Worm (Caenorhabditis elegans) whole organism, L1 larva: ENCODE measurements around the gene F09F7.5.

Source experiments
- C04F5.9 ChIP-seq: sonication (generic microtip); optimal IDR thresholded peaks from 2 replicates; lab custom pipeline; 2016; ENCODE audit warnings: missing genetic modification characterization, missing compliant biosample characterization
- F16B12.6 ChIP-seq: fragments of 150-350 bp; optimal IDR thresholded peaks from 2 replicates; lab custom pipeline; 2014; ENCODE audit warnings: missing biosample characterization, missing genetic modification characterization
- aly-2 ChIP-seq: fragments of 150-350 bp; optimal IDR thresholded peaks from 2 replicates; lab custom pipeline; 2014; ENCODE audit warnings: missing biosample characterization, missing genetic modification characterization
- blmp-1 ChIP-seq: fragments of 150-350 bp; optimal IDR thresholded peaks from 2 replicates; lab custom pipeline; 2014; ENCODE audit warnings: missing biosample characterization, missing genetic modification characterization
- ceh-63 ChIP-seq: fragments of 200-800 bp; sonication (Bioruptor generic); optimal IDR thresholded peaks from 2 replicates; lab custom pipeline; 2018; ENCODE audit warnings: mild to moderate bottlenecking, missing genetic modification characterization, missing compliant biosample characterization
- ceh-8 ChIP-seq: fragments of 200-800 bp; sonication (Bioruptor generic); optimal IDR thresholded peaks from 2 replicates; lab custom pipeline; 2018; ENCODE audit warnings: mild to moderate bottlenecking, missing genetic modification characterization, moderate library complexity, missing compliant biosample characterization
- ceh-88 ChIP-seq: fragments of 200-800 bp; sonication (Bioruptor generic); IDR thresholded peaks from 2 replicates; pipeline ENCODE4 v1.3.6; 2022; ENCODE audit warnings: missing genetic modification characterization, missing compliant biosample characterization
- ces-1 ChIP-seq: fragments of 150-350 bp; optimal IDR thresholded peaks from 2 replicates; lab custom pipeline; 2014; ENCODE audit warnings: missing biosample characterization, missing genetic modification reagents, missing genetic modification characterization
- dsc-1 ChIP-seq: sonication (generic microtip); optimal IDR thresholded peaks from 2 replicates; lab custom pipeline; 2016; ENCODE audit warnings: mild to moderate bottlenecking, missing genetic modification characterization, missing compliant biosample characterization
- efl-1 ChIP-seq, 4 experiments: fragments of 150-350 bp; optimal IDR thresholded peaks in 3 of 4; peaks in 1 of 4; 1 replicate in 1 of 4; 2 replicates in 3 of 4; lab custom pipeline; 2014; ENCODE audit warnings: missing biosample characterization in 2 of 4, missing genetic modification characterization in 2 of 4, missing genetic modification reagents in 2 of 4
- efl-3 ChIP-seq: fragments of 200-800 bp; sonication (Bioruptor generic); optimal IDR thresholded peaks from 2 replicates; lab custom pipeline; 2018; ENCODE audit warnings: mild to moderate bottlenecking, missing genetic modification characterization, missing compliant biosample characterization
- egl-13 ChIP-seq: sonication (generic microtip); optimal IDR thresholded peaks from 2 replicates; lab custom pipeline; 2016; ENCODE audit warnings: missing genotype, missing genetic modification reagents, missing genetic modification characterization, missing compliant biosample characterization
- elt-2 ChIP-seq: sonication (generic microtip); optimal IDR thresholded peaks from 2 replicates; lab custom pipeline; 2016; ENCODE audit warnings: missing genetic modification characterization, mild to moderate bottlenecking, inconsistent platforms, missing compliant biosample characterization, missing genetic modification reagents
- elt-3 ChIP-seq, 6 experiments: fragments of 150-350 bp in 1 of 6; sonication (generic microtip); optimal IDR thresholded peaks; 2 replicates each; lab custom pipeline; 2017 to 2018; ENCODE audit warnings: missing biosample characterization in 6 of 6, missing genetic modification characterization in 6 of 6, inconsistent platforms in 1 of 6
- fkh-10 ChIP-seq: sonication (generic microtip); optimal IDR thresholded peaks from 2 replicates; lab custom pipeline; 2017; ENCODE audit warnings: missing biosample characterization, missing genetic modification reagents, missing genetic modification characterization
- fkh-8 ChIP-seq: sonication (generic microtip); optimal IDR thresholded peaks from 2 replicates; lab custom pipeline; 2016; ENCODE audit warnings: mild to moderate bottlenecking, missing genetic modification characterization, missing compliant biosample characterization
- fos-1 ChIP-seq: fragments of 150-350 bp; optimal IDR thresholded peaks from 2 replicates; lab custom pipeline; 2014; ENCODE audit warnings: missing biosample characterization, missing genetic modification characterization
- grh-1 ChIP-seq: fragments of 200-800 bp; sonication (Bioruptor generic); IDR thresholded peaks from 2 replicates; pipeline ENCODE4 v1.3.6; 2022; ENCODE audit warnings: missing genetic modification reagents, missing genetic modification characterization, missing compliant biosample characterization
- hlh-17 ChIP-seq: fragments of 200-800 bp; sonication (Bioruptor generic); optimal IDR thresholded peaks from 2 replicates; lab custom pipeline; 2018; ENCODE audit warnings: missing genetic modification characterization, mild to moderate bottlenecking, missing compliant biosample characterization, moderate library complexity, borderline replicate concordance
- isw-1 ChIP-seq: fragments of 200-800 bp; sonication (Bioruptor generic); IDR thresholded peaks from 2 replicates; pipeline ENCODE4 v1.3.6; 2022; ENCODE audit warnings: missing genetic modification characterization, missing compliant biosample characterization
- lin-14 ChIP-seq: fragments of 200-800 bp; sonication (Bioruptor generic); optimal IDR thresholded peaks from 2 replicates; lab custom pipeline; 2018; ENCODE audit warnings: mild to moderate bottlenecking, missing genetic modification characterization, moderate library complexity, missing compliant biosample characterization
- lin-35 ChIP-seq, 2 experiments: fragments of 150-350 bp; optimal IDR thresholded peaks; 2 replicates each; lab custom pipeline; 2014; ENCODE audit warnings: missing biosample characterization in 2 of 2, missing genetic modification characterization in 2 of 2, missing genetic modification reagents in 2 of 2
- lin-39 ChIP-seq: fragments of 150-350 bp; optimal IDR thresholded peaks from 2 replicates; lab custom pipeline; 2014; ENCODE audit warnings: missing biosample characterization, missing genetic modification reagents, missing genetic modification characterization
- mab-9 ChIP-seq: fragments of 200-800 bp; sonication (Bioruptor generic); IDR thresholded peaks from 2 replicates; pipeline ENCODE4 v1.3.6; 2022; ENCODE audit warnings: missing genetic modification reagents, missing genetic modification characterization, missing compliant biosample characterization
- mdl-1 ChIP-seq, 2 experiments: fragments of 150-350 bp; optimal IDR thresholded peaks; 2 replicates each; lab custom pipeline; 2014 to 2017; ENCODE audit warnings: missing biosample characterization in 2 of 2, missing genetic modification characterization in 2 of 2, inconsistent platforms in 1 of 2
- mep-1 ChIP-seq: fragments of 150-350 bp; optimal IDR thresholded peaks from 2 replicates; lab custom pipeline; 2014; ENCODE audit warnings: missing biosample characterization, missing genetic modification characterization
- nhr-11 ChIP-seq: fragments of 150-350 bp; optimal IDR thresholded peaks from 2 replicates; lab custom pipeline; 2014; ENCODE audit warnings: missing biosample characterization, missing genetic modification characterization
- nhr-19 ChIP-seq: fragments of 200-800 bp; sonication (Bioruptor generic); conservative IDR thresholded peaks from 2 replicates; pipeline ENCODE4 v1.3.6; 2022; ENCODE audit warnings: missing genetic modification characterization, missing compliant biosample characterization
- nhr-237 ChIP-seq: fragments of 150-350 bp; optimal IDR thresholded peaks from 2 replicates; lab custom pipeline; 2014; ENCODE audit warnings: missing biosample characterization, missing genetic modification characterization
- nhr-28 ChIP-seq: fragments of 150-350 bp; optimal IDR thresholded peaks from 2 replicates; lab custom pipeline; 2014; ENCODE audit warnings: missing biosample characterization, missing genetic modification characterization
- nhr-47 ChIP-seq: sonication (generic microtip); optimal IDR thresholded peaks from 2 replicates; lab custom pipeline; 2016; ENCODE audit warnings: mild to moderate bottlenecking, missing genetic modification characterization, moderate library complexity, missing compliant biosample characterization
- nhr-71 ChIP-seq: sonication (generic microtip); optimal IDR thresholded peaks from 2 replicates; lab custom pipeline; 2016; ENCODE audit warnings: mild to moderate bottlenecking, missing genetic modification characterization, moderate library complexity, missing compliant biosample characterization
- nhr-76 ChIP-seq: sonication (generic microtip); optimal IDR thresholded peaks from 2 replicates; lab custom pipeline; 2017; ENCODE audit warnings: missing biosample characterization, missing genetic modification characterization
- nhr-77 ChIP-seq: fragments of 150-350 bp; optimal IDR thresholded peaks from 2 replicates; lab custom pipeline; 2014; ENCODE audit warnings: missing biosample characterization, missing genetic modification characterization
- nhr-84 ChIP-seq: sonication (generic microtip); optimal IDR thresholded peaks from 2 replicates; lab custom pipeline; 2017; ENCODE audit warnings: missing biosample characterization, missing genetic modification characterization
- nhr-85 ChIP-seq: sonication (generic microtip); peaks from one replicate; lab custom pipeline; 2016; ENCODE audit warnings: missing genetic modification characterization, inconsistent platforms, missing compliant biosample characterization
- nhr-90 ChIP-seq: sonication (generic microtip); optimal IDR thresholded peaks from 2 replicates; lab custom pipeline; 2016; ENCODE audit warnings: mild to moderate bottlenecking, missing genetic modification characterization, missing compliant biosample characterization; ENCODE audit not compliant: poor library complexity
- pqm-1 ChIP-seq: sonication (generic microtip); optimal IDR thresholded peaks from 3 replicates; lab custom pipeline; 2017; ENCODE audit warnings: missing biosample characterization, missing genetic modification characterization
- skn-1 ChIP-seq: fragments of 150-350 bp; optimal IDR thresholded peaks from 2 replicates; lab custom pipeline; 2014; ENCODE audit warnings: missing biosample characterization, missing genetic modification characterization
- snpc-4 ChIP-seq: fragments of 150-350 bp; optimal IDR thresholded peaks from 2 replicates; lab custom pipeline; 2014; ENCODE audit warnings: missing biosample characterization, missing genetic modification characterization
- snu-23 ChIP-seq: sonication (generic microtip); optimal IDR thresholded peaks from 2 replicates; lab custom pipeline; 2016; ENCODE audit warnings: missing genetic modification characterization, missing compliant biosample characterization
- sox-4 ChIP-seq: sonication (generic microtip); optimal IDR thresholded peaks from 2 replicates; lab custom pipeline; 2016; ENCODE audit warnings: missing genetic modification characterization, missing compliant biosample characterization
- swsn-7 ChIP-seq: sonication (generic microtip); optimal IDR thresholded peaks from 2 replicates; lab custom pipeline; 2016; ENCODE audit warnings: missing genetic modification characterization, missing compliant biosample characterization
- unc-130 ChIP-seq: fragments of 150-350 bp; optimal IDR thresholded peaks from 2 replicates; lab custom pipeline; 2017; ENCODE audit warnings: missing biosample characterization, missing genetic modification characterization, inconsistent platforms
- unc-30 ChIP-seq: sonication (generic microtip); optimal IDR thresholded peaks from 2 replicates; lab custom pipeline; 2017; ENCODE audit warnings: missing biosample characterization, missing genetic modification characterization
- unc-62 ChIP-seq: fragments of 150-350 bp; optimal IDR thresholded peaks from 2 replicates; lab custom pipeline; 2014; ENCODE audit warnings: missing biosample characterization, missing genetic modification reagents, missing genetic modification characterization
- ztf-11 ChIP-seq, 2 experiments: sonication (generic microtip); optimal IDR thresholded peaks; 2 replicates each; lab custom pipeline; 2016 to 2017; ENCODE audit warnings: missing genetic modification characterization in 2 of 2, missing biosample characterization in 1 of 2, missing compliant biosample characterization in 1 of 2
- ztf-4 ChIP-seq: fragments of 150-350 bp; optimal IDR thresholded peaks from 2 replicates; lab custom pipeline; 2014; ENCODE audit warnings: missing biosample characterization, missing genetic modification characterization

The F09F7.5 gene

DNA sequence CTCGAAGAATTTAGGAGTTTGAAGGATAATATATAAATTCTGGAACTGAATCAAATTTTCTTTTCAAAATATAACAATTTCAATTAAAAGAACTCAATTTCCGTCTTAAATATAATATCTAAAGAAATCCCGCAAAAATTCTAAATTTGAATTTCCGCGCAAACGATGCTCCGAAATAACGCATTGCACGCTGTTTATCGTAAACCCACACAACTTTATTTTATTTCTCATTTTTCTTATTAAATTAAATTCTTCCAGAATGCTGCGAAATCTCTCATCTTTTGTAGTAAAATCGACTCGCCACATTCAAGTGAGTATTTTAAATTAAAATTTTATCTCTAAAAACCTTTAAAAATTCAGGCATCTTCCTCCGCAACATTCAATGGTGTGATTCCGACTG, 47.8 kb upstream of the F09F7.5 start, which contains the start of gene R02F2.9 (continued):
- TF ChIP-seq unc-62: no peak
- TF ChIP-seq isw-1 (GFP tag; lab: Robert Waterston, UW): peak; percentile 54
- peak; percentile 46 for TF ChIP-seq nhr-90 (tag; lab: Kevin White, UChicago)
- peak; percentile 82 for TF ChIP-seq nhr-71 (tag; lab: Kevin White, UChicago)
- TF ChIP-seq C04F5.9 (tag; lab: Kevin White, UChicago): peak; percentile 5
- no peak for TF ChIP-seq mdl-1 (tag; optimal IDR thresholded peaks at IDR 0.05; lab: Kevin White, UChicago)
- TF ChIP-seq lin-39 (tag; lab: Kevin White, UChicago): peak; percentile 16
- no peak for TF ChIP-seq pqm-1 (tag; lab: Kevin White, UChicago)
- no peak for TF ChIP-seq nhr-28 (tag; lab: Kevin White, UChicago)
- TF ChIP-seq fkh-8 (tag; lab: Kevin White, UChicago): peak; percentile 41
- no peak for TF ChIP-seq ces-1 (GFP tag; lab: Kevin White, UChicago)
- TF ChIP-seq snpc-4 (tag; lab: Kevin White, UChicago): peak; percentile 17
- no peak for TF ChIP-seq sox-4 (tag; lab: Kevin White, UChicago)

DNA sequence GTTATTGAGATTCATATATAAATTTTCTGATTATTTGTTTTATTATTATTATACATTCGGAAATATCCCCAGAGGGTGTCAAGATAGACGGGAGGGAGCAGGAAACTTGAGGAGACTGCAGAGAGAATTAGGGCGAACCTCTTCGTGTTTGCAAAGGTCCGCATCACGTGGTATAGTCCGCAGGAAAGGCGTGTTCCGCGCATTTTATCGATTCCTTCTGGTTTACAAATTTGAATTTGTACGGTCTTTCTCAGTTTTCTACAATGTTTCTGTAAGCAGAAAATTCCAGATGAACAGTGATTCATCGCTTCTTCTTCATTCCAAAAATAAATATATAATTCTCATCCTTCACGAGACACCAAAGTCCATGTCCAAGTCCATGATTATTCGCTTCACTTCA, 46.8 kb upstream of the F09F7.5 start:
- no peak for TF ChIP-seq nhr-84 (tag; lab: Kevin White, UChicago)
- no peak for TF ChIP-seq mab-9 (GFP tag; lab: Robert Waterston, UW)
- TF ChIP-seq lin-14 (GFP tag; lab: Kevin White, UChicago): peak; percentile 8
- TF ChIP-seq efl-1 (optimal IDR thresholded peaks at IDR 0.05; lab: Kevin White, UChicago): no peak
- TF ChIP-seq efl-1 (GFP tag; optimal IDR thresholded peaks at IDR 0.05 in 1 of 2; lab: Kevin White, UChicago): peak in 1 of 2 experiments; percentile 44
- peak in 1 of 2 experiments; percentile 10 for TF ChIP-seq ztf-11 (tag; optimal IDR thresholded peaks at IDR 0.05; lab: Kevin White, UChicago)
- no peak for TF ChIP-seq grh-1 (GFP tag; lab: Robert Waterston, UW)

DNA sequence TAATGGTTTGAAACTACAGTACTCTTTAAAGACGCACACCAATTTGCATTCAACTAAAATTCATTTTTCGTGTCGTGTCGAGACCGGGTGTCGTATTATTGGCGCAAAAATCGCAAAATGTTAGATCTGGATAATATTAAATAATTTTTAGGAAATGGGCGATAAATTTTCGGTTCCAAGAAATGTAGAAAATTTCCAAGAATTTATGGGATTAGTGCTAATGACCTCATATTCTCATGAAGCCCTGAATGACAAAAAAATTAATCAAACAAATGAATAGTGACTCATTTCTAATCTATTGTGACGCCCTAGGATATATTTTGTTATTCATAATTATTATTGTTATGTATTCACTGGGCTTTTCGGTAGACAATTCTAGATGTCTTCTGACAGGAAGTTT, 46.1 kb upstream of the F09F7.5 start:
- TF ChIP-seq F16B12.6 (tag; lab: Kevin White, UChicago) (no peak), elt-2 (tag; lab: Kevin White, UChicago) (no peak), mdl-1 (tag; optimal IDR thresholded peaks at IDR 0.05; lab: Kevin White, UChicago) (no peak), lin-39 (tag; lab: Kevin White, UChicago) (no peak), nhr-77 (tag; lab: Kevin White, UChicago) (no peak), swsn-7 (tag; lab: Kevin White, UChicago) (peak; percentile 19), nhr-85 (no peak), ceh-88 (GFP tag; lab: Robert Waterston, UW) (no peak), unc-130 (no peak), lin-35 (GFP tag; optimal IDR thresholded peaks at IDR 0.05; lab: Kevin White, UChicago) (no peak), unc-30 (tag; lab: Kevin White, UChicago) (no peak), efl-1 (optimal IDR thresholded peaks at IDR 0.05; lab: Kevin White, UChicago) (no peak), efl-1 (GFP tag; optimal IDR thresholded peaks at IDR 0.05 in 1 of 2; lab: Kevin White, UChicago) (no peak), nhr-19 (GFP tag; lab: Robert Waterston, UW) (no peak), egl-13 (tag; lab: Kevin White, UChicago) (peak; percentile 30), C04F5.9 (tag; lab: Kevin White, UChicago) (no peak), mep-1 (no peak), efl-3 (GFP tag; lab: Kevin White, UChicago) (no peak), fos-1 (peak; percentile 35), blmp-1 (no peak), nhr-76 (tag; lab: Kevin White, UChicago) (no peak), ceh-63 (GFP tag; lab: Kevin White, UChicago) (no peak), fkh-8 (tag; lab: Kevin White, UChicago) (peak; percentile 88), snu-23 (GFP tag; lab: Kevin White, UChicago) (no peak), dsc-1 (peak; percentile 99), aly-2 (no peak), ceh-8 (peak; percentile 39), nhr-237 (tag; lab: Kevin White, UChicago) (no peak), hlh-17 (GFP tag; lab: Kevin White, UChicago) (no peak), nhr-47 (tag; lab: Kevin White, UChicago) (peak; percentile 84), ztf-4 (tag; lab: Kevin White, UChicago) (no peak), elt-3 (tag; optimal IDR thresholded peaks at IDR 0.05; lab: Kevin White, UChicago) (no peak), nhr-11 (tag; lab: Kevin White, UChicago) (peak; percentile 56), mab-9 (GFP tag; lab: Robert Waterston, UW) (no peak), skn-1 (tag; lab: Kevin White, UChicago) (no peak), lin-14 (GFP tag; lab: Kevin White, UChicago) (peak; percentile 17), fkh-10 (GFP tag; lab: Kevin White, UChicago) (no peak)
